Fruit fly (Drosophila melanogaster) whole organism, embryonic: ENCODE results near the gene Gr64b.

Experiments
- Ada2b ChIP-seq: fragments of 200-800 bp; sonication (Bioruptor generic); IDR thresholded peaks from 2 replicates; pipeline ENCODE4 v1.3.6; 2022; ENCODE audit warnings: missing biosample characterization, missing genetic modification characterization
- Awh ChIP-seq: fragments of 200-800 bp; sonication (Bioruptor generic); IDR thresholded peaks from 2 replicates; pipeline ENCODE4, ENCODE4 v1.3.6; 2022; ENCODE audit warnings: missing biosample characterization, missing genetic modification characterization
- CG10431 ChIP-seq: fragments of 200-800 bp; sonication (Bioruptor generic); optimal IDR thresholded peaks from 3 replicates; lab custom pipeline; 2018; ENCODE audit warnings: missing biosample characterization, mild to moderate bottlenecking, missing genetic modification characterization
- CG10979 ChIP-seq: fragments of 200-800 bp; sonication (Bioruptor generic); optimal IDR thresholded peaks from 2 replicates; lab custom pipeline; 2018; ENCODE audit warnings: missing biosample characterization, mild to moderate bottlenecking, missing genetic modification characterization, moderate library complexity
- CG1233 ChIP-seq: fragments of 200-800 bp; sonication (Bioruptor generic); optimal IDR thresholded peaks from 4 replicates; lab custom pipeline; 2018; ENCODE audit warnings: missing biosample characterization, mild to moderate bottlenecking, missing genetic modification characterization
- CG12659 ChIP-seq: fragments of 200-800 bp; sonication (Bioruptor generic); optimal IDR thresholded peaks from 3 replicates; lab custom pipeline; 2017; ENCODE audit warnings: mild to moderate bottlenecking, missing biosample characterization, missing genetic modification reagents, missing genetic modification characterization
- CG12744 ChIP-seq: fragments of 200-800 bp; sonication (Bioruptor generic); optimal IDR thresholded peaks from 2 replicates; lab custom pipeline; 2016; ENCODE audit warnings: missing biosample characterization, missing genetic modification characterization
- CG12942 ChIP-seq: fragments of 200-800 bp; sonication (Bioruptor generic); optimal IDR thresholded peaks from 3 replicates; lab custom pipeline; 2016; ENCODE audit warnings: missing biosample characterization, missing genetic modification characterization
- CG13287 ChIP-seq: fragments of 200-800 bp; sonication (Bioruptor generic); IDR thresholded peaks from 2 replicates; pipeline ENCODE4 v1.3.6; 2022; ENCODE audit warnings: missing biosample characterization, missing genetic modification characterization; ENCODE audit not compliant: partially characterized antibody
- CG14050 ChIP-seq: fragments of 200-800 bp; sonication (Bioruptor generic); IDR thresholded peaks from 3 replicates; pipeline ENCODE4 v1.3.6; 2022; ENCODE audit warnings: missing biosample characterization, missing genetic modification characterization
- CG15011 ChIP-seq: fragments of 200-800 bp; sonication (Bioruptor generic); optimal IDR thresholded peaks from 3 replicates; lab custom pipeline; 2018; ENCODE audit warnings: missing biosample characterization, mild to moderate bottlenecking, missing genetic modification characterization
- CG15479 ChIP-seq: fragments of 200-800 bp; sonication (Bioruptor generic); optimal IDR thresholded peaks from 3 replicates; lab custom pipeline; 2019; ENCODE audit warnings: missing biosample characterization, mild to moderate bottlenecking, missing genetic modification characterization, moderate library complexity
- CG17829 ChIP-seq: fragments of 200-800 bp; optimal IDR thresholded peaks from 2 replicates; lab custom pipeline; 2019; ENCODE audit warnings: missing biosample characterization, mild to moderate bottlenecking, missing genetic modification characterization, moderate library complexity
- CG3065 ChIP-seq: fragments of 200-800 bp; sonication (Bioruptor generic); optimal IDR thresholded peaks from 2 replicates; lab custom pipeline; 2016; ENCODE audit warnings: missing biosample characterization, missing genetic modification characterization
- CG3407 ChIP-seq: fragments of 200-800 bp; sonication (Bioruptor generic); optimal IDR thresholded peaks from 2 replicates; lab custom pipeline; 2018; ENCODE audit warnings: missing biosample characterization, mild to moderate bottlenecking, missing genetic modification characterization
- CG4328 ChIP-seq: fragments of 200-800 bp; sonication (Bioruptor generic); optimal IDR thresholded peaks from 3 replicates; lab custom pipeline; 2017; ENCODE audit warnings: missing biosample characterization, missing genetic modification reagents, missing genetic modification characterization
- CG43689 ChIP-seq: fragments of 200-800 bp; sonication (Bioruptor generic); IDR thresholded peaks from 2 replicates; pipeline ENCODE4 v1.3.6; 2022; ENCODE audit warnings: missing biosample characterization, missing genetic modification characterization
- CG5180 ChIP-seq: fragments of 200-800 bp; sonication (Bioruptor generic); optimal IDR thresholded peaks from 3 replicates; lab custom pipeline; 2017; ENCODE audit warnings: missing biosample characterization, missing genetic modification characterization, mild to moderate bottlenecking, moderate library complexity, missing genetic modification reagents
- CG7963 ChIP-seq: fragments of 200-800 bp; sonication (Bioruptor generic); IDR thresholded peaks from 3 replicates; pipeline ENCODE4 v1.3.6; 2022; ENCODE audit warnings: missing biosample characterization, missing genetic modification characterization; ENCODE audit not compliant: partially characterized antibody
- CG8290 ChIP-seq, 3 experiments: fragments of 200-800 bp; sonication (Bioruptor generic); optimal IDR thresholded peaks; 2 replicates each; lab custom pipeline; 2016 to 2019; ENCODE audit warnings: missing biosample characterization in 3 of 3, missing genetic modification characterization in 3 of 3, mild to moderate bottlenecking in 2 of 3, moderate library complexity in 1 of 3
- CrebB ChIP-seq: fragments of 200-800 bp; sonication (Bioruptor generic); optimal IDR thresholded peaks from 3 replicates; lab custom pipeline; 2018; ENCODE audit warnings: missing biosample characterization, mild to moderate bottlenecking, missing genetic modification characterization
- Dp ChIP-seq: fragments of 200-800 bp; sonication (Bioruptor generic); optimal IDR thresholded peaks from 2 replicates; lab custom pipeline; 2018; ENCODE audit warnings: missing biosample characterization, mild to moderate bottlenecking, missing genetic modification characterization, moderate library complexity
- Dref ChIP-seq: fragments of 200-800 bp; sonication (Bioruptor generic); IDR thresholded peaks from 2 replicates; pipeline ENCODE4 v1.3.6; 2022; ENCODE audit warnings: missing biosample characterization, missing genetic modification characterization
- E2f2 ChIP-seq: fragments of 200-800 bp; sonication (Bioruptor generic); IDR thresholded peaks from 2 replicates; pipeline ENCODE4 v1.3.6; 2022; ENCODE audit warnings: missing biosample characterization, missing genetic modification characterization
- Gsc ChIP-seq: fragments of 200-800 bp; sonication (Bioruptor generic); IDR thresholded peaks from 2 replicates; pipeline ENCODE4 v1.3.6; 2022; ENCODE audit warnings: missing biosample characterization, missing genetic modification characterization
- Mes4 ChIP-seq: fragments of 200-800 bp; sonication (Bioruptor generic); optimal IDR thresholded peaks from 2 replicates; lab custom pipeline; 2016; ENCODE audit warnings: missing biosample characterization, missing genetic modification characterization
- NFAT ChIP-seq: fragments of 200-800 bp; sonication (Bioruptor generic); IDR thresholded peaks from 2 replicates; pipeline ENCODE4 v1.3.6; 2022; ENCODE audit warnings: missing biosample characterization, missing genetic modification characterization
- PHDP ChIP-seq: fragments of 200-800 bp; sonication (Bioruptor generic); optimal IDR thresholded peaks from 3 replicates; lab custom pipeline; 2018; ENCODE audit warnings: missing biosample characterization, mild to moderate bottlenecking, missing genetic modification characterization, moderate library complexity
- aop ChIP-seq: fragments of 200-800 bp; sonication (Bioruptor generic); IDR thresholded peaks from 2 replicates; pipeline ENCODE4 v1.3.6; 2022; ENCODE audit warnings: missing biosample characterization, missing genetic modification characterization
- bigmax ChIP-seq: fragments of 200-800 bp; sonication (Bioruptor generic); optimal IDR thresholded peaks from 2 replicates; lab custom pipeline; 2018; ENCODE audit warnings: missing biosample characterization, mild to moderate bottlenecking, missing genetic modification characterization
- chinmo ChIP-seq: fragments of 200-800 bp; sonication (Bioruptor generic); IDR thresholded peaks from 4 replicates; pipeline ENCODE4 v1.3.6; 2022; ENCODE audit warnings: missing biosample characterization, missing genetic modification characterization; ENCODE audit not compliant: partially characterized antibody
- da ChIP-seq: fragments of 200-800 bp; sonication (Bioruptor generic); optimal IDR thresholded peaks from 2 replicates; lab custom pipeline; 2016; ENCODE audit warnings: missing biosample characterization, missing genetic modification characterization
- dan ChIP-seq: fragments of 200-800 bp; sonication (Bioruptor generic); IDR thresholded peaks from 2 replicates; pipeline ENCODE4 v1.3.6; 2022; ENCODE audit warnings: missing biosample characterization, missing genetic modification characterization
- dm ChIP-seq: fragments of 200-800 bp; sonication (Bioruptor generic); optimal IDR thresholded peaks from 3 replicates; lab custom pipeline; 2016; ENCODE audit warnings: missing biosample characterization, missing genetic modification characterization
- ems ChIP-seq: fragments of 200-800 bp; sonication (Bioruptor generic); optimal IDR thresholded peaks from 3 replicates; lab custom pipeline; 2016; ENCODE audit warnings: missing biosample characterization, missing genetic modification characterization
- esg ChIP-seq: fragments of 200-800 bp; sonication (Bioruptor generic); conservative IDR thresholded peaks from 2 replicates; pipeline ENCODE4 v1.3.6; 2022; ENCODE audit warnings: missing biosample characterization, missing genetic modification characterization
- eve ChIP-seq, 2 experiments: fragments of >200 bp; optimal IDR thresholded peaks; 2 replicates each; lab custom pipeline; 2017; ENCODE audit warnings: missing biosample characterization in 2 of 2, missing genetic modification characterization in 2 of 2
- gce ChIP-seq: fragments of 200-800 bp; sonication (Bioruptor generic); IDR thresholded peaks from 3 replicates; pipeline ENCODE4 v1.3.6; 2022; ENCODE audit warnings: missing biosample characterization, missing genetic modification characterization
- gcm ChIP-seq: fragments of 200-800 bp; sonication (Bioruptor generic); optimal IDR thresholded peaks from 2 replicates; lab custom pipeline; 2019; ENCODE audit warnings: missing biosample characterization, mild to moderate bottlenecking, missing genetic modification characterization, moderate library complexity
- gcm2 ChIP-seq: fragments of 200-800 bp; sonication (Bioruptor generic); optimal IDR thresholded peaks from 2 replicates; lab custom pipeline; 2016; ENCODE audit warnings: missing biosample characterization, missing genetic modification characterization
- gfzf ChIP-seq: fragments of 200-800 bp; sonication (Bioruptor generic); optimal IDR thresholded peaks from 2 replicates; lab custom pipeline; 2016; ENCODE audit warnings: missing biosample characterization, mild to moderate bottlenecking, missing genetic modification characterization, moderate library complexity
- gsb ChIP-seq: fragments of 200-800 bp; sonication (Bioruptor generic); IDR thresholded peaks from 2 replicates; pipeline ENCODE4 v1.3.6; 2022; ENCODE audit warnings: missing biosample characterization, missing genetic modification characterization
- maf-S ChIP-seq: fragments of 200-800 bp; sonication (Bioruptor generic); optimal IDR thresholded peaks from 2 replicates; lab custom pipeline; 2016; ENCODE audit warnings: missing biosample characterization, missing genetic modification characterization
- nmo ChIP-seq: fragments of 200-800 bp; sonication (Bioruptor generic); optimal IDR thresholded peaks from 2 replicates; lab custom pipeline; 2018; ENCODE audit warnings: missing biosample characterization, mild to moderate bottlenecking, missing genetic modification characterization, moderate library complexity
- org-1 ChIP-seq: fragments of 200-800 bp; sonication (Bioruptor generic); optimal IDR thresholded peaks from 2 replicates; lab custom pipeline; 2017; ENCODE audit warnings: missing biosample characterization, missing genetic modification characterization
- pros ChIP-seq: fragments of 200-800 bp; sonication (Bioruptor generic); optimal IDR thresholded peaks from 3 replicates; lab custom pipeline; 2019; ENCODE audit warnings: missing biosample characterization, mild to moderate bottlenecking, missing genetic modification characterization, moderate library complexity
- salm ChIP-seq: fragments of 200-800 bp; sonication (Bioruptor generic); optimal IDR thresholded peaks from 2 replicates; lab custom pipeline; 2018; ENCODE audit warnings: missing biosample characterization, mild to moderate bottlenecking, missing genetic modification characterization
- scrt ChIP-seq: fragments of 200-800 bp; sonication (Bioruptor generic); optimal IDR thresholded peaks from 2 replicates; lab custom pipeline; 2018; ENCODE audit warnings: missing biosample characterization, mild to moderate bottlenecking, missing genetic modification characterization, moderate library complexity
- sens ChIP-seq: fragments of 200-800 bp; sonication (Bioruptor generic); peaks from one replicate; lab custom pipeline; 2016; ENCODE audit warnings: missing biosample characterization, missing genetic modification characterization
- ssp ChIP-seq: fragments of 200-800 bp; sonication (Bioruptor generic); IDR thresholded peaks from 2 replicates; pipeline ENCODE4 v1.3.6; 2022; ENCODE audit warnings: missing biosample characterization, missing genetic modification characterization
- zfh2 ChIP-seq: fragments of 200-800 bp; sonication (Bioruptor generic); optimal IDR thresholded peaks from 2 replicates; lab custom pipeline; 2016; ENCODE audit warnings: missing biosample characterization, missing genetic modification characterization

Gene Gr64b

DNA sequence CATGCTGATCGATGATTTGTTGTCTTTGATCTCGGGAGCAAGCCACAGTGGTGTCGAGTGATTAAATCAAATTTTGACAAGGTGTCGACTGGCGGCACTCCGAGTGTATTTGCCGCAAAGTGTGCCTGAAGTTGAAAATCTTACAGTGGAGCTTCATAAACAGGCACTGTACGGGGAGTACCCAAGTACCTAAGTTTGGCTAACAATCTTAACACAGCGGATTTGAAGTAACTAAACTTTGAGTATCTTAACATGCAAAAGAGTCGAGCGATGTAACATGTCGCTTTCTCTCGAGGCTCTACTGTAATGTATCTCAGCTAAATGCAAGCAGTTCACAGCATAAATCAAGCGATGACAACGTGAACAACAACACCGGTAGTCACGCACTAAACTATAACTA is 11.7 kb upstream of the Gr64b start (continued):
- TF ChIP-seq Awh (GFP tag; lab: Robert Waterston, UW) (peak; percentile 55; the same call in 1 of the 2 replicates), CG7963 (GFP tag; lab: Robert Waterston, UW) (no peak), CrebB (tag; lab: Kevin White, UChicago) (no peak), Dref (GFP tag; lab: Robert Waterston, UW) (no peak), org-1 (GFP tag; lab: Kevin White, UChicago) (peak; percentile 21), pros (GFP tag; lab: Kevin White, UChicago) (no peak), eve (GFP tag; optimal IDR thresholded peaks at IDR 0.05; lab: Kevin White, UChicago) (no peak), CG17829 (tag; lab: Kevin White, UChicago) (peak; percentile 79), aop (GFP tag; lab: Robert Waterston, UW) (no peak), sens (GFP tag; lab: Kevin White, UChicago) (peak; percentile 97), Dp (GFP tag; lab: Kevin White, UChicago) (no peak), Mes4 (GFP tag; lab: Kevin White, UChicago) (peak; percentile 54), gsb (GFP tag; lab: Robert Waterston, UW) (no peak), CG12744 (GFP tag; lab: Kevin White, UChicago) (no peak), gfzf (GFP tag; lab: Kevin White, UChicago) (no peak), NFAT (GFP tag; lab: Robert Waterston, UW) (0 out of 2 replicates have a peak, but pooled peaks have one; percentile 31), CG14050 (GFP tag; lab: Robert Waterston, UW) (no peak), zfh2 (GFP tag; lab: Kevin White, UChicago) (no peak), esg (peak; percentile 60; the same call in 1 of the 2 replicates), chinmo (no peak), ems (peak; percentile 20), CG3065 (no peak), bigmax (no peak), CG10979 (peak; percentile 79), CG4328 (GFP tag; lab: Kevin White, UChicago) (no peak), CG13287 (no peak), gce (GFP tag; lab: Robert Waterston, UW) (no peak), nmo (peak; percentile 79), salm (tag; lab: Kevin White, UChicago) (no peak), CG43689 (GFP tag; lab: Robert Waterston, UW) (no peak), dan (GFP tag; lab: Robert Waterston, UW) (peak; percentile 78), CG15479 (GFP tag; lab: Kevin White, UChicago) (no peak), CG8290 (GFP tag; optimal IDR thresholded peaks at IDR 0.05; lab: Kevin White, UChicago) (peak; percentile 46), CG8290 (tag; optimal IDR thresholded peaks at IDR 0.05; lab: Kevin White, UChicago) (peak in 1 of 2 experiments; percentile 67), CG5180 (no peak), CG3407 (GFP tag; lab: Kevin White, UChicago) (peak; percentile 29), gcm2 (no peak), da (GFP tag; lab: Kevin White, UChicago) (peak; percentile 12), CG10431 (peak; percentile 22), PHDP (peak; percentile 48), ssp (GFP tag; lab: Robert Waterston, UW) (peak; percentile 53), dm (peak; percentile 10), CG15011 (GFP tag; lab: Kevin White, UChicago) (no peak), CG12942 (GFP tag; lab: Kevin White, UChicago) (peak; percentile 30), Gsc (GFP tag; lab: Robert Waterston, UW) (peak; percentile 61; the same call in 1 of the 2 replicates), Ada2b (GFP tag; lab: Robert Waterston, UW) (peak; percentile 61), CG12659 (peak; percentile 11), gcm (peak; percentile 12), scrt (GFP tag; lab: Kevin White, UChicago) (peak; percentile 23), E2f2 (peak; percentile 18; the same call in 1 of the 2 replicates), CG1233 (peak; percentile 60), maf-S (GFP tag; lab: Kevin White, UChicago) (no peak)
